Fruit fly (Drosophila melanogaster): ENCODE measurements around the gene Cyp4d8.

DNA sequence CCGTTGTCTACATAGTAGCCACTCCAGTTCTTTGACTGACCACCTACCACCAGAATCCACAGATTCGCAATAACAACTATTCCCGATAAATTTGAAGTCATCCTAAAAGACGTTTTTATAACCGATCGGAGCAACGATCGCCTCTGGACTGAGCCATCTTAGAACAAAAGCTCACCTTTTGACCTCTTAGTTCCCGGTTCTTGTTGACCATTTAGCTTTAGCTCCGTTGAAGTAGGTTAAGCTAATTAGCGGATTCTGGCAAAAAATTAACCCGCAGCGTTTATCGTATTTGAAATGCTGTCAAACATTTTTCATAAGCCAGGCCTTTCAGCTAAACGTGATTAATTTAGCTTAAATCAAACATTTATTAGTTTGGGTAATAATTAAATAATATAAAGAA is 45.1 kb upstream of the Cyp4d8 start, which contains the start of gene CG32374:
- no peak for TF ChIP-seq wek (GFP tag; optimal IDR thresholded peaks at IDR 0.05)
- no peak for TF ChIP-seq ro (GFP tag; IDR thresholded peaks at IDR 0.05)
- TF ChIP-seq hb (GFP tag; IDR thresholded peaks at IDR 0.05; ENCODE audit: partially characterized antibody): no peak
- TF ChIP-seq caup (GFP tag; optimal IDR thresholded peaks at IDR 0.05; ENCODE audit: severe bottlenecking): no peak
- TF ChIP-seq stwl (tag; optimal IDR thresholded peaks at IDR 0.05): no peak
